Worm (Caenorhabditis elegans) whole organism, L4 larva: ENCODE measurements around the gene C15H7.3.

ENCODE experiments used
- D1046.2 ChIP-seq: fragments of 200-800 bp; sonication (Bioruptor generic); IDR thresholded peaks from 2 replicates; pipeline ENCODE4 v1.3.6; 2022; ENCODE audit warnings: missing genetic modification characterization, missing compliant biosample characterization
- F26F4.8 ChIP-seq: fragments of 200-800 bp; sonication (Bioruptor generic); conservative IDR thresholded peaks from 2 replicates; pipeline ENCODE4 v1.3.6; 2022; ENCODE audit warnings: missing genetic modification characterization, missing compliant biosample characterization
- F49E8.2 ChIP-seq: sonication (generic microtip); optimal IDR thresholded peaks from 2 replicates; lab custom pipeline; 2016; ENCODE audit warnings: missing compliant biosample characterization, mild to moderate bottlenecking, missing genetic modification characterization, borderline replicate concordance
- T26A8.4 ChIP-seq: fragments of 200-800 bp; sonication (Bioruptor generic); IDR thresholded peaks from 2 replicates; pipeline ENCODE4 v1.3.6; 2022; ENCODE audit warnings: missing genetic modification characterization, missing compliant biosample characterization
- Y5F2A.4 ChIP-seq: fragments of 200-800 bp; sonication (Bioruptor generic); optimal IDR thresholded peaks from 2 replicates; lab custom pipeline; 2018; ENCODE audit warnings: mild to moderate bottlenecking, missing genetic modification characterization, missing compliant biosample characterization
- Y75B8A.6 ChIP-seq: fragments of 200-800 bp; sonication (Bioruptor generic); IDR thresholded peaks from 2 replicates; pipeline ENCODE4 v1.3.6; 2022; ENCODE audit warnings: missing genetic modification reagents, missing genetic modification characterization, missing compliant biosample characterization
- ZK337.2 ChIP-seq: fragments of 200-800 bp; sonication (Bioruptor generic); IDR thresholded peaks from 2 replicates; pipeline ENCODE4 v1.3.6; 2022; ENCODE audit warnings: missing genetic modification reagents, missing genetic modification characterization, missing compliant biosample characterization
- ZK546.5 ChIP-seq, 2 experiments: sonication (generic microtip); optimal IDR thresholded peaks; 2 replicates each; lab custom pipeline; 2017; ENCODE audit warnings: missing biosample characterization in 2 of 2, missing genetic modification characterization in 2 of 2
- arid-1 ChIP-seq: fragments of 200-800 bp; sonication (Bioruptor generic); conservative IDR thresholded peaks from 2 replicates; pipeline ENCODE4 v1.3.6; 2022; ENCODE audit warnings: missing genetic modification reagents, missing genetic modification characterization, missing compliant biosample characterization
- attf-4 ChIP-seq: sonication (generic microtip); optimal IDR thresholded peaks from 3 replicates; lab custom pipeline; 2017; ENCODE audit warnings: missing biosample characterization, missing genetic modification characterization
- ceh-32 ChIP-seq: sonication (generic microtip); optimal IDR thresholded peaks from 2 replicates; lab custom pipeline; 2016; ENCODE audit warnings: mild to moderate bottlenecking, missing genetic modification characterization, missing compliant biosample characterization; ENCODE audit not compliant: poor library complexity
- ceh-44 ChIP-seq: fragments of 200-800 bp; sonication (Bioruptor generic); IDR thresholded peaks from 2 replicates; pipeline ENCODE4 v1.3.6; 2022; ENCODE audit warnings: missing genetic modification reagents, missing genetic modification characterization, missing compliant biosample characterization
- ceh-82 ChIP-seq: sonication (generic microtip); optimal IDR thresholded peaks from 2 replicates; lab custom pipeline; 2017; ENCODE audit warnings: missing biosample characterization, missing genetic modification characterization
- ces-1 ChIP-seq: fragments of 150-350 bp; sonication (generic microtip); optimal IDR thresholded peaks from 4 replicates; lab custom pipeline; 2014; ENCODE audit warnings: missing biosample characterization, missing genetic modification reagents, missing genetic modification characterization
- ctbp-1 ChIP-seq: fragments of 200-800 bp; sonication (Bioruptor generic); IDR thresholded peaks from 2 replicates; pipeline ENCODE4 v1.3.6; 2022; ENCODE audit warnings: missing genetic modification reagents, missing genetic modification characterization, missing compliant biosample characterization
- daf-12 ChIP-seq: fragments of 150-350 bp; optimal IDR thresholded peaks from 2 replicates; lab custom pipeline; 2014; ENCODE audit warnings: missing biosample characterization, missing genetic modification reagents, missing genetic modification characterization
- daf-16 ChIP-seq, 3 experiments: sonication (generic microtip); optimal IDR thresholded peaks; 2 replicates each; lab custom pipeline; 2016 to 2017; ENCODE audit warnings: missing genetic modification characterization in 3 of 3, missing genetic modification reagents in 3 of 3, mild to moderate bottlenecking in 2 of 3, missing compliant biosample characterization in 2 of 3, missing biosample characterization in 1 of 3, moderate library complexity in 1 of 3
- daf-8 ChIP-seq: fragments of 200-800 bp; sonication (Bioruptor generic); IDR thresholded peaks from 2 replicates; pipeline ENCODE4 v1.3.6; 2022; ENCODE audit warnings: missing genetic modification characterization, missing compliant biosample characterization
- dmd-6 ChIP-seq: fragments of 200-800 bp; sonication (Bioruptor generic); IDR thresholded peaks from 2 replicates; pipeline ENCODE4 v1.3.6; 2022; ENCODE audit warnings: missing genetic modification reagents, missing genetic modification characterization, missing compliant biosample characterization
- dve-1 ChIP-seq: sonication (generic microtip); optimal IDR thresholded peaks from 2 replicates; lab custom pipeline; 2017; ENCODE audit warnings: antibody characterized with exemption, mild to moderate bottlenecking, missing genetic modification characterization, missing compliant biosample characterization; ENCODE audit not compliant: insufficient read depth
- fos-1 ChIP-seq: fragments of 150-350 bp; optimal IDR thresholded peaks from 2 replicates; lab custom pipeline; 2014; ENCODE audit warnings: missing biosample characterization, missing genetic modification characterization
- hlh-11 ChIP-seq: fragments of 200-800 bp; sonication (Bioruptor generic); optimal IDR thresholded peaks from 2 replicates; lab custom pipeline; 2018; ENCODE audit warnings: mild to moderate bottlenecking, missing genetic modification characterization, missing compliant biosample characterization
- hlh-30 ChIP-seq: sonication (generic microtip); optimal IDR thresholded peaks from 2 replicates; lab custom pipeline; 2017; ENCODE audit warnings: antibody characterized with exemption, mild to moderate bottlenecking, missing genetic modification characterization, missing compliant biosample characterization; ENCODE audit not compliant: insufficient read depth
- lin-1 ChIP-seq: fragments of 200-800 bp; sonication (Bioruptor generic); IDR thresholded peaks from 2 replicates; pipeline ENCODE4 v1.3.6; 2022; ENCODE audit warnings: missing genetic modification reagents, missing genetic modification characterization, missing compliant biosample characterization
- lsy-2 ChIP-seq, 2 experiments: fragments of 150-350 bp in 1 of 2; sonication (generic microtip) in 1 of 2; optimal IDR thresholded peaks; 2 replicates each; lab custom pipeline; 2014 to 2017; ENCODE audit warnings: missing biosample characterization in 2 of 2, missing genetic modification characterization in 2 of 2
- madf-5 ChIP-seq, 2 experiments: fragments of 200-800 bp; sonication (Bioruptor generic); IDR thresholded peaks; 2 replicates each; pipeline ENCODE4 v1.3.6; 2022; ENCODE audit warnings: missing compliant biosample characterization in 2 of 2, missing genetic modification characterization in 2 of 2
- mep-1 ChIP-seq: fragments of 150-350 bp; sonication (generic microtip); optimal IDR thresholded peaks from 3 replicates; lab custom pipeline; 2014; ENCODE audit warnings: missing biosample characterization, missing genetic modification characterization
- mes-2 ChIP-seq: sonication (generic microtip); optimal IDR thresholded peaks from 2 replicates; lab custom pipeline; 2016; ENCODE audit warnings: missing genotype, mild to moderate bottlenecking, missing genetic modification characterization, missing compliant biosample characterization; ENCODE audit not compliant: poor library complexity, severe bottlenecking
- mxl-3 ChIP-seq: fragments of 200-800 bp; sonication (Bioruptor generic); optimal IDR thresholded peaks from 2 replicates; lab custom pipeline; 2018; ENCODE audit warnings: mild to moderate bottlenecking, missing genetic modification characterization, missing compliant biosample characterization
- nhr-11 ChIP-seq: fragments of 150-350 bp; optimal IDR thresholded peaks from 2 replicates; lab custom pipeline; 2014; ENCODE audit warnings: missing biosample characterization, missing genetic modification characterization
- nhr-25 ChIP-seq: sonication (generic microtip); optimal IDR thresholded peaks from 2 replicates; lab custom pipeline; 2017; ENCODE audit warnings: missing genetic modification characterization, mild to moderate bottlenecking, missing compliant biosample characterization, antibody characterized with exemption, moderate library complexity, borderline replicate concordance; ENCODE audit not compliant: insufficient read depth
- nhr-42 ChIP-seq: fragments of 200-800 bp; sonication (Bioruptor generic); IDR thresholded peaks from 2 replicates; pipeline ENCODE4 v1.3.6; 2022; ENCODE audit warnings: missing genetic modification characterization, missing compliant biosample characterization
- nhr-48 ChIP-seq: sonication (generic microtip); optimal IDR thresholded peaks from 2 replicates; lab custom pipeline; 2016; ENCODE audit warnings: mild to moderate bottlenecking, missing genetic modification characterization, missing compliant biosample characterization
- nhr-6 ChIP-seq: fragments of 150-350 bp; optimal IDR thresholded peaks from 2 replicates; lab custom pipeline; 2014; ENCODE audit warnings: missing biosample characterization, missing genetic modification characterization
- nhr-76 ChIP-seq: fragments of 150-350 bp; optimal IDR thresholded peaks from 2 replicates; lab custom pipeline; 2014; ENCODE audit warnings: missing biosample characterization, missing genetic modification characterization
- pha-4 ChIP-seq, 2 experiments: fragments of 150-350 bp in 1 of 2; fragments of 200-800 bp in 1 of 2; sonication (Bioruptor generic) in 1 of 2; IDR thresholded peaks in 1 of 2; optimal IDR thresholded peaks in 1 of 2; 2 replicates each; pipeline versions ENCODE4 v1.3.6 to Lab custom; 2014 to 2022; ENCODE audit warnings: missing genetic modification characterization in 2 of 2, missing genetic modification reagents in 2 of 2, missing biosample characterization in 1 of 2, missing compliant biosample characterization in 1 of 2
- rbr-2 ChIP-seq: sonication (generic microtip); optimal IDR thresholded peaks from 2 replicates; lab custom pipeline; 2016; ENCODE audit warnings: missing genotype, missing genetic modification characterization, missing compliant biosample characterization
- set-16 ChIP-seq: fragments of 200-800 bp; sonication (Bioruptor generic); IDR thresholded peaks from 2 replicates; pipeline ENCODE4 v1.3.6; 2022; ENCODE audit warnings: missing genetic modification reagents, missing genetic modification characterization, missing compliant biosample characterization
- skn-1 ChIP-seq: fragments of 150-350 bp; optimal IDR thresholded peaks from 2 replicates; lab custom pipeline; 2014; ENCODE audit warnings: missing biosample characterization, missing genetic modification characterization
- snpc-1.2 ChIP-seq: fragments of 200-800 bp; sonication (Bioruptor generic); IDR thresholded peaks from 2 replicates; pipeline ENCODE4 v1.3.6; 2022; ENCODE audit warnings: missing genetic modification reagents, missing genetic modification characterization, missing compliant biosample characterization
- snpc-4 ChIP-seq: fragments of 150-350 bp; optimal IDR thresholded peaks from 2 replicates; lab custom pipeline; 2014; ENCODE audit warnings: missing biosample characterization, missing genetic modification characterization
- tra-1 ChIP-seq: fragments of 200-800 bp; sonication (Bioruptor generic); IDR thresholded peaks from 2 replicates; pipeline ENCODE4 v1.3.6; 2022; ENCODE audit warnings: missing genetic modification reagents, missing genetic modification characterization, missing compliant biosample characterization
- unc-62 ChIP-seq, 3 experiments: fragments of 150-350 bp in 1 of 3; sonication (generic microtip); optimal IDR thresholded peaks in 2 of 3; peaks in 1 of 3; 1 replicate in 1 of 3; 2 replicates in 2 of 3; lab custom pipeline; 2014 to 2017; ENCODE audit warnings: missing biosample characterization in 3 of 3, missing genetic modification characterization in 3 of 3, missing genetic modification reagents in 3 of 3, missing genotype in 1 of 3
- vab-7 ChIP-seq: fragments of 200-800 bp; sonication (Bioruptor generic); IDR thresholded peaks from 2 replicates; pipeline ENCODE4 v1.3.6; 2022; ENCODE audit warnings: missing genetic modification reagents, missing genetic modification characterization, missing compliant biosample characterization
- zip-11 ChIP-seq: fragments of 200-800 bp; sonication (Bioruptor generic); IDR thresholded peaks from 2 replicates; pipeline ENCODE4 v1.3.6; 2022; ENCODE audit warnings: missing genetic modification characterization, missing compliant biosample characterization

C15H7.3 gene

ce11 chrIII:9621840-9622525 is 29.8 kb downstream of the C15H7.3 start (continued):
- TF ChIP-seq pha-4 (GFP tag; IDR thresholded peaks at IDR 0.05; lab: Robert Waterston, UW): no peak
- no peak for TF ChIP-seq pha-4 (tag; optimal IDR thresholded peaks at IDR 0.05; lab: Kevin White, UChicago)
- TF ChIP-seq hlh-11 (tag; lab: Kevin White, UChicago): no peak
- no peak for TF ChIP-seq ces-1 (GFP tag; lab: Kevin White, UChicago)
- no peak for TF ChIP-seq Y5F2A.4 (GFP tag; lab: Kevin White, UChicago)
- no peak for TF ChIP-seq lin-1 (GFP tag; lab: Robert Waterston, UW)
- no peak for TF ChIP-seq nhr-11 (tag; lab: Kevin White, UChicago)
- TF ChIP-seq snpc-1.2 (GFP tag; lab: Robert Waterston, UW): no peak
- no peak for TF ChIP-seq madf-5 (GFP tag; IDR thresholded peaks at IDR 0.05; lab: Robert Waterston, UW)
- TF ChIP-seq set-16 (GFP tag; lab: Robert Waterston, UW): no peak
- TF ChIP-seq ceh-32 (tag; lab: Kevin White, UChicago): no peak
- no peak for TF ChIP-seq daf-8
- TF ChIP-seq nhr-76: no peak
- TF ChIP-seq nhr-6 (tag; lab: Kevin White, UChicago): no peak
- no peak for TF ChIP-seq skn-1 (tag; lab: Kevin White, UChicago)
- no peak for TF ChIP-seq D1046.2 (GFP tag; lab: Robert Waterston, UW)
- TF ChIP-seq lsy-2 (tag; optimal IDR thresholded peaks at IDR 0.05; lab: Kevin White, UChicago): peak in 1 of 2 experiments; percentile 28

- TF ChIP-seq snpc-4 (tag; lab: Kevin White, UChicago): no peak
- peak; percentile 15 for TF ChIP-seq mes-2 (tag; lab: Kevin White, UChicago)
- TF ChIP-seq snpc-1.2 (GFP tag; lab: Robert Waterston, UW): no peak
- 0 out of 2 replicates have a peak, but pooled peaks have one; percentile 18 for TF ChIP-seq lin-1 (GFP tag; lab: Robert Waterston, UW)
- no peak for TF ChIP-seq mep-1
- TF ChIP-seq set-16 (GFP tag; lab: Robert Waterston, UW): no peak
- TF ChIP-seq unc-62 (GFP tag; optimal IDR thresholded peaks at IDR 0.05 in 1 of 2; lab: Kevin White, UChicago): no peak
- TF ChIP-seq unc-62 (tag; optimal IDR thresholded peaks at IDR 0.05; lab: Kevin White, UChicago): no peak
- no peak for TF ChIP-seq Y75B8A.6 (GFP tag; lab: Robert Waterston, UW)
- no peak for TF ChIP-seq daf-12
- TF ChIP-seq nhr-25 (tag; lab: Kevin White, UChicago): no peak
- TF ChIP-seq ZK546.5 (tag; optimal IDR thresholded peaks at IDR 0.05; lab: Kevin White, UChicago): no peak
- no peak for TF ChIP-seq Y5F2A.4 (GFP tag; lab: Kevin White, UChicago)
- no peak for TF ChIP-seq attf-4 (tag; lab: Kevin White, UChicago)
- TF ChIP-seq zip-11 (GFP tag; lab: Robert Waterston, UW): no peak
- peak; percentile 16 for TF ChIP-seq dve-1 (tag; lab: Kevin White, UChicago)
- peak; percentile 59 for TF ChIP-seq mxl-3 (GFP tag; lab: Kevin White, UChicago)
- TF ChIP-seq ceh-44 (GFP tag; lab: Robert Waterston, UW): no peak
- TF ChIP-seq F49E8.2 (tag; lab: Kevin White, UChicago): no peak
- TF ChIP-seq daf-16 (GFP tag; optimal IDR thresholded peaks at IDR 0.05; lab: Kevin White, UChicago): peak in 1 of 2 experiments; percentile 77
- TF ChIP-seq daf-16 (tag; optimal IDR thresholded peaks at IDR 0.05; lab: Kevin White, UChicago): peak; percentile 15
- no peak for TF ChIP-seq nhr-48 (tag; lab: Kevin White, UChicago)
- TF ChIP-seq arid-1: no peak
- peak; percentile 51 for TF ChIP-seq hlh-30 (tag; lab: Kevin White, UChicago)
- peak; percentile 26 for TF ChIP-seq dmd-6 (GFP tag; lab: Robert Waterston, UW)
- no peak for TF ChIP-seq pha-4 (GFP tag; IDR thresholded peaks at IDR 0.05; lab: Robert Waterston, UW)
- no peak for TF ChIP-seq pha-4 (tag; optimal IDR thresholded peaks at IDR 0.05; lab: Kevin White, UChicago)
- no peak for TF ChIP-seq ZK337.2
- TF ChIP-seq T26A8.4 (GFP tag; lab: Robert Waterston, UW): no peak
- TF ChIP-seq ceh-82: no peak
- TF ChIP-seq F26F4.8 (GFP tag; lab: Robert Waterston, UW): no peak
- TF ChIP-seq nhr-6 (tag; lab: Kevin White, UChicago): no peak
- TF ChIP-seq vab-7 (GFP tag; lab: Robert Waterston, UW): no peak
- no peak for TF ChIP-seq nhr-42
- 0 out of 2 replicates have a peak, but pooled peaks have one; percentile 20 for TF ChIP-seq ctbp-1 (GFP tag; lab: Robert Waterston, UW)
- no peak for TF ChIP-seq fos-1 (tag; lab: Kevin White, UChicago)
- TF ChIP-seq tra-1: no peak
- no peak for TF ChIP-seq rbr-2 (tag; lab: Kevin White, UChicago)
Observed at ce11 chrIII:9620148-9620547, 31.6 kb downstream of the C15H7.3 start.
